Worm (Caenorhabditis elegans) whole organism, early embryonic: Measurements from ENCODE around the gene pacl-1.

Experiments
- B0310.2 ChIP-seq: sonication (generic microtip); optimal IDR thresholded peaks from 2 replicates; lab custom pipeline; 2016; ENCODE audit warnings: mild to moderate bottlenecking, missing genetic modification characterization, missing compliant biosample characterization
- F13C5.2 ChIP-seq: sonication (generic microtip); optimal IDR thresholded peaks from 2 replicates; lab custom pipeline; 2017; ENCODE audit warnings: mild to moderate bottlenecking, missing genetic modification characterization, inconsistent platforms, missing compliant biosample characterization
- aly-1 ChIP-seq: sonication (generic microtip); optimal IDR thresholded peaks from 2 replicates; lab custom pipeline; 2016; ENCODE audit warnings: missing genetic modification characterization, missing compliant biosample characterization
- ama-1 ChIP-seq: fragments of 150-350 bp; optimal IDR thresholded peaks from 2 replicates; lab custom pipeline; 2014
- ceh-13 ChIP-seq: fragments of 200-800 bp; sonication (Bioruptor generic); optimal IDR thresholded peaks from 2 replicates; lab custom pipeline; 2018; ENCODE audit warnings: mild to moderate bottlenecking, missing genetic modification characterization, missing compliant biosample characterization
- ceh-36 ChIP-seq: sonication (generic microtip); optimal IDR thresholded peaks from 2 replicates; lab custom pipeline; 2016; ENCODE audit warnings: missing genetic modification characterization, inconsistent platforms, missing compliant biosample characterization
- ets-7 ChIP-seq: sonication (generic microtip); optimal IDR thresholded peaks from 2 replicates; lab custom pipeline; 2016; ENCODE audit warnings: missing genotype, missing genetic modification characterization, missing compliant biosample characterization
- flt-1 ChIP-seq: fragments of 200-800 bp; sonication (Bioruptor generic); IDR thresholded peaks from 2 replicates; pipeline ENCODE4 v1.3.6; 2022; ENCODE audit warnings: missing genetic modification characterization, missing compliant biosample characterization
- hmbx-1 ChIP-seq: sonication (generic microtip); optimal IDR thresholded peaks from 2 replicates; lab custom pipeline; 2016; ENCODE audit warnings: mild to moderate bottlenecking, missing genetic modification characterization, missing compliant biosample characterization
- hmg-4 ChIP-seq: fragments of 200-800 bp; sonication (Bioruptor generic); optimal IDR thresholded peaks from 2 replicates; lab custom pipeline; 2018; ENCODE audit warnings: mild to moderate bottlenecking, missing genetic modification characterization, missing compliant biosample characterization
- hnd-1 ChIP-seq: sonication (generic microtip); optimal IDR thresholded peaks from 2 replicates; lab custom pipeline; 2016; ENCODE audit warnings: missing genetic modification characterization, missing compliant biosample characterization
- pes-1 ChIP-seq: fragments of 200-800 bp; sonication (Bioruptor generic); IDR thresholded peaks from 2 replicates; pipeline ENCODE4 v1.3.6; 2022; ENCODE audit warnings: missing genetic modification reagents, missing genetic modification characterization, missing compliant biosample characterization
- scrt-1 ChIP-seq: fragments of 200-800 bp; sonication (Bioruptor generic); IDR thresholded peaks from 2 replicates; pipeline ENCODE4 v1.3.6; 2022; ENCODE audit warnings: missing genetic modification characterization, missing compliant biosample characterization
- sea-1 ChIP-seq: fragments of 200-800 bp; sonication (Bioruptor generic); conservative IDR thresholded peaks from 2 replicates; pipeline ENCODE4 v1.3.6; 2022; ENCODE audit warnings: missing genetic modification characterization, missing compliant biosample characterization
- tbx-11 ChIP-seq: fragments of 200-800 bp; sonication (Bioruptor generic); IDR thresholded peaks from 2 replicates; pipeline ENCODE4 v1.3.6; 2022; ENCODE audit warnings: missing genetic modification characterization, missing compliant biosample characterization
- tbx-37 ChIP-seq: fragments of 200-800 bp; sonication (Bioruptor generic); conservative IDR thresholded peaks from 2 replicates; pipeline ENCODE4 v1.3.6; 2022; ENCODE audit warnings: missing genetic modification reagents, missing genetic modification characterization, missing compliant biosample characterization
- tra-4 ChIP-seq: sonication (generic microtip); optimal IDR thresholded peaks from 2 replicates; lab custom pipeline; 2017; ENCODE audit warnings: missing genetic modification characterization, missing compliant biosample characterization

Gene pacl-1

ce11 chrV:16275347-16275746 is at the start of gene pacl-1:
Gene pacl-1, minus strand, starts transcription at chrV:16275447.
- TF ChIP-seq B0310.2 (tag; lab: Kevin White, UChicago), result no peak

- TF ChIP-seq pes-1 (GFP tag; lab: Robert Waterston, UW) (no peak), ets-7 (tag; lab: Kevin White, UChicago) (no peak), hnd-1 (no peak), ceh-13 (no peak), F13C5.2 (tag; lab: Kevin White, UChicago) (no peak), ama-1 (lab: Kevin White, UChicago) (no peak), scrt-1 (no peak), tbx-37 (GFP tag; lab: Robert Waterston, UW) (no peak), ceh-36 (tag; lab: Kevin White, UChicago) (no peak), flt-1 (no peak)
These were observed 46.9 kb upstream of the pacl-1 start for ce11 chrV:16322155-16322554.

ce11 chrV:16317244-16317643 is 42.0 kb upstream of the pacl-1 start, which contains the start of gene srh-180:
Gene srh-180, plus strand, starts transcription at chrV:16317544.
- TF ChIP-seq tbx-37 (GFP tag; lab: Robert Waterston, UW), result no peak
- no peak for TF ChIP-seq pes-1 (GFP tag; lab: Robert Waterston, UW)
- TF ChIP-seq hnd-1, result no peak
- no peak for TF ChIP-seq aly-1 (tag; lab: Kevin White, UChicago)
- no peak for TF ChIP-seq sea-1
- TF ChIP-seq tbx-11 (GFP tag; lab: Robert Waterston, UW), result no peak
- TF ChIP-seq ets-7 (tag; lab: Kevin White, UChicago), result no peak
- no peak for TF ChIP-seq hmbx-1 (tag; lab: Kevin White, UChicago)
- TF ChIP-seq ceh-13, result no peak
- TF ChIP-seq scrt-1, result no peak

ce11 chrV:16315004-16315403 is 39.8 kb upstream of the pacl-1 start, which contains the start of gene str-214:
Gene str-214, plus strand, starts transcription at chrV:16315304.
- TF ChIP-seq pes-1 (GFP tag; lab: Robert Waterston, UW) (no peak), aly-1 (tag; lab: Kevin White, UChicago) (no peak), ets-7 (tag; lab: Kevin White, UChicago) (no peak), tbx-37 (GFP tag; lab: Robert Waterston, UW) (no peak), sea-1 (no peak), tbx-11 (GFP tag; lab: Robert Waterston, UW) (no peak), B0310.2 (tag; lab: Kevin White, UChicago) (no peak), ama-1 (lab: Kevin White, UChicago) (no peak), flt-1 (no peak), scrt-1 (no peak), hmg-4 (GFP tag; lab: Kevin White, UChicago) (no peak), hmbx-1 (tag; lab: Kevin White, UChicago) (no peak), tra-4 (tag; lab: Kevin White, UChicago) (no peak), ceh-36 (tag; lab: Kevin White, UChicago) (no peak), ceh-13 (no peak), F13C5.2 (tag; lab: Kevin White, UChicago) (no peak), hnd-1 (no peak)

- TF ChIP-seq F13C5.2 (tag; lab: Kevin White, UChicago) (no peak), tbx-11 (GFP tag; lab: Robert Waterston, UW) (no peak), B0310.2 (tag; lab: Kevin White, UChicago) (no peak)
These were observed 34.3 kb upstream of the pacl-1 start, which contains the start of gene oac-7 for ce11 chrV:16309523-16309922. Gene oac-7, plus strand, starts transcription at chrV:16309805.

- TF ChIP-seq aly-1 (tag; lab: Kevin White, UChicago) (no peak), ets-7 (tag; lab: Kevin White, UChicago) (no peak), B0310.2 (tag; lab: Kevin White, UChicago) (no peak), F13C5.2 (tag; lab: Kevin White, UChicago) (no peak), pes-1 (GFP tag; lab: Robert Waterston, UW) (no peak), flt-1 (no peak), hnd-1 (no peak), hmg-4 (GFP tag; lab: Kevin White, UChicago) (no peak), scrt-1 (no peak), ama-1 (lab: Kevin White, UChicago) (no peak), ceh-13 (no peak), hmbx-1 (tag; lab: Kevin White, UChicago) (no peak), ceh-36 (tag; lab: Kevin White, UChicago) (no peak), tra-4 (tag; lab: Kevin White, UChicago) (no peak), tbx-11 (GFP tag; lab: Robert Waterston, UW) (no peak), sea-1 (no peak), tbx-37 (GFP tag; lab: Robert Waterston, UW) (no peak)
These were observed 33.1 kb upstream of the pacl-1 start for ce11 chrV:16308343-16308742.

ce11 chrV:16307253-16307652 is 32.0 kb upstream of the pacl-1 start, which contains the start of gene srxa-7:
Gene srxa-7, plus strand, starts transcription at chrV:16307553.
- TF ChIP-seq tbx-37 (GFP tag; lab: Robert Waterston, UW) (no peak), B0310.2 (tag; lab: Kevin White, UChicago) (no peak), F13C5.2 (tag; lab: Kevin White, UChicago) (no peak), scrt-1 (no peak), flt-1 (no peak), hnd-1 (no peak), hmbx-1 (tag; lab: Kevin White, UChicago) (no peak), ets-7 (tag; lab: Kevin White, UChicago) (no peak), ceh-13 (no peak), sea-1 (no peak), tbx-11 (GFP tag; lab: Robert Waterston, UW) (no peak), pes-1 (GFP tag; lab: Robert Waterston, UW) (no peak), hmg-4 (GFP tag; lab: Kevin White, UChicago) (no peak)

- no peak for TF ChIP-seq sea-1
- TF ChIP-seq ama-1 (lab: Kevin White, UChicago), result no peak
- no peak for TF ChIP-seq ceh-36 (tag; lab: Kevin White, UChicago)
- TF ChIP-seq hmbx-1 (tag; lab: Kevin White, UChicago), result no peak
- no peak for TF ChIP-seq hnd-1
These were observed 27.2 kb upstream of the pacl-1 start, which contains the start of the genes C31A11.13 and oac-6 for ce11 chrV:16302439-16302838. Gene C31A11.13, minus strand, starts transcription at chrV:16302551. Gene oac-6, plus strand, starts transcription at chrV:16302717.
